Worm (Caenorhabditis elegans) whole organism, L4 larva: ENCODE results near the gene srd-21.

Source experiments
- D1046.2 ChIP-seq: fragments of 200-800 bp; sonication (Bioruptor generic); IDR thresholded peaks from 2 replicates; pipeline ENCODE4 v1.3.6; 2022; ENCODE audit warnings: missing genetic modification characterization, missing compliant biosample characterization
- F26F4.8 ChIP-seq: fragments of 200-800 bp; sonication (Bioruptor generic); conservative IDR thresholded peaks from 2 replicates; pipeline ENCODE4 v1.3.6; 2022; ENCODE audit warnings: missing genetic modification characterization, missing compliant biosample characterization
- F44E2.7 ChIP-seq: fragments of 200-800 bp; sonication (Bioruptor generic); IDR thresholded peaks from 2 replicates; pipeline ENCODE4 v2.1.2; 2022; ENCODE audit warnings: missing genetic modification characterization, missing compliant biosample characterization
- R02D3.7 ChIP-seq: fragments of 150-350 bp; sonication (generic microtip); optimal IDR thresholded peaks from 3 replicates; lab custom pipeline; 2014; ENCODE audit warnings: missing biosample characterization, missing genetic modification characterization
- Y105C5A.15 ChIP-seq: fragments of 200-800 bp; sonication (Bioruptor generic); IDR thresholded peaks from 2 replicates; pipeline ENCODE4 v1.3.6; 2022; ENCODE audit warnings: missing genetic modification characterization, missing compliant biosample characterization
- aly-2 ChIP-seq: sonication (generic microtip); optimal IDR thresholded peaks from 2 replicates; lab custom pipeline; 2018; ENCODE audit warnings: missing biosample characterization, missing genetic modification characterization
- arid-1 ChIP-seq: fragments of 200-800 bp; sonication (Bioruptor generic); conservative IDR thresholded peaks from 2 replicates; pipeline ENCODE4 v1.3.6; 2022; ENCODE audit warnings: missing genetic modification reagents, missing genetic modification characterization, missing compliant biosample characterization
- attf-4 ChIP-seq: sonication (generic microtip); optimal IDR thresholded peaks from 3 replicates; lab custom pipeline; 2017; ENCODE audit warnings: missing biosample characterization, missing genetic modification characterization
- ceh-44 ChIP-seq: fragments of 200-800 bp; sonication (Bioruptor generic); IDR thresholded peaks from 2 replicates; pipeline ENCODE4 v1.3.6; 2022; ENCODE audit warnings: missing genetic modification reagents, missing genetic modification characterization, missing compliant biosample characterization
- ceh-82 ChIP-seq: sonication (generic microtip); optimal IDR thresholded peaks from 2 replicates; lab custom pipeline; 2017; ENCODE audit warnings: missing biosample characterization, missing genetic modification characterization
- ces-1 ChIP-seq: fragments of 150-350 bp; sonication (generic microtip); optimal IDR thresholded peaks from 4 replicates; lab custom pipeline; 2014; ENCODE audit warnings: missing biosample characterization, missing genetic modification reagents, missing genetic modification characterization
- daf-12 ChIP-seq: fragments of 150-350 bp; optimal IDR thresholded peaks from 2 replicates; lab custom pipeline; 2014; ENCODE audit warnings: missing biosample characterization, missing genetic modification reagents, missing genetic modification characterization
- daf-16 ChIP-seq, 3 experiments: sonication (generic microtip); optimal IDR thresholded peaks; 2 replicates each; lab custom pipeline; 2016 to 2017; ENCODE audit warnings: missing genetic modification characterization in 3 of 3, missing genetic modification reagents in 3 of 3, mild to moderate bottlenecking in 2 of 3, missing compliant biosample characterization in 2 of 3, missing biosample characterization in 1 of 3, moderate library complexity in 1 of 3
- daf-19 ChIP-seq: fragments of 200-800 bp; sonication (Bioruptor generic); conservative IDR thresholded peaks from 2 replicates; pipeline ENCODE4 v1.3.6; 2022; ENCODE audit warnings: missing genetic modification characterization, missing compliant biosample characterization
- dmd-6 ChIP-seq: fragments of 200-800 bp; sonication (Bioruptor generic); IDR thresholded peaks from 2 replicates; pipeline ENCODE4 v1.3.6; 2022; ENCODE audit warnings: missing genetic modification reagents, missing genetic modification characterization, missing compliant biosample characterization
- dmd-8 ChIP-seq: fragments of 200-800 bp; sonication (Bioruptor generic); IDR thresholded peaks from 2 replicates; pipeline ENCODE4 v1.3.6; 2022; ENCODE audit warnings: missing genetic modification characterization, missing compliant biosample characterization
- dpl-1 ChIP-seq: fragments of 150-350 bp; optimal IDR thresholded peaks from 2 replicates; lab custom pipeline; 2014; ENCODE audit warnings: missing biosample characterization, missing genetic modification reagents, missing genetic modification characterization
- duxl-1 ChIP-seq: sonication (generic microtip); optimal IDR thresholded peaks from 2 replicates; lab custom pipeline; 2016; ENCODE audit warnings: mild to moderate bottlenecking, missing genetic modification characterization, moderate library complexity, missing compliant biosample characterization; ENCODE audit not compliant: poor library complexity
- dve-1 ChIP-seq: sonication (generic microtip); optimal IDR thresholded peaks from 2 replicates; lab custom pipeline; 2017; ENCODE audit warnings: antibody characterized with exemption, mild to moderate bottlenecking, missing genetic modification characterization, missing compliant biosample characterization; ENCODE audit not compliant: insufficient read depth
- hmg-1.1 ChIP-seq: fragments of 200-800 bp; sonication (Bioruptor generic); IDR thresholded peaks from 2 replicates; pipeline ENCODE4 v1.3.6; 2022; ENCODE audit warnings: missing genetic modification reagents, missing genetic modification characterization, missing compliant biosample characterization
- lim-7 ChIP-seq: fragments of 200-800 bp; sonication (Bioruptor generic); IDR thresholded peaks from 2 replicates; pipeline ENCODE4 v1.3.6; 2022; ENCODE audit warnings: missing genetic modification characterization, missing compliant biosample characterization
- lin-1 ChIP-seq: fragments of 200-800 bp; sonication (Bioruptor generic); IDR thresholded peaks from 2 replicates; pipeline ENCODE4 v1.3.6; 2022; ENCODE audit warnings: missing genetic modification reagents, missing genetic modification characterization, missing compliant biosample characterization
- mdl-1 ChIP-seq, 2 experiments: fragments of 150-350 bp in 1 of 2; sonication (generic microtip) in 1 of 2; optimal IDR thresholded peaks; 2 replicates each; lab custom pipeline; 2014 to 2017; ENCODE audit warnings: missing biosample characterization in 2 of 2, missing genetic modification characterization in 2 of 2
- mdt-29 ChIP-seq: fragments of 200-800 bp; sonication (Bioruptor generic); IDR thresholded peaks from 2 replicates; pipeline ENCODE4 v1.3.6; 2022; ENCODE audit warnings: missing genetic modification reagents, missing genetic modification characterization, missing compliant biosample characterization
- mxl-2 ChIP-seq: fragments of 200-800 bp; sonication (Bioruptor generic); conservative IDR thresholded peaks from 2 replicates; pipeline ENCODE4 v1.3.6; 2022; ENCODE audit warnings: missing genetic modification reagents, missing genetic modification characterization, missing compliant biosample characterization
- nhr-237 ChIP-seq: sonication (generic microtip); optimal IDR thresholded peaks from 2 replicates; lab custom pipeline; 2017; ENCODE audit warnings: missing biosample characterization, missing genetic modification characterization
- nhr-25 ChIP-seq: sonication (generic microtip); optimal IDR thresholded peaks from 2 replicates; lab custom pipeline; 2017; ENCODE audit warnings: missing genetic modification characterization, mild to moderate bottlenecking, missing compliant biosample characterization, antibody characterized with exemption, moderate library complexity, borderline replicate concordance; ENCODE audit not compliant: insufficient read depth
- nhr-41 ChIP-seq: fragments of 200-800 bp; sonication (Bioruptor generic); IDR thresholded peaks from 2 replicates; pipeline ENCODE4 v1.3.6; 2022; ENCODE audit warnings: missing genetic modification reagents, missing genetic modification characterization, missing compliant biosample characterization
- nhr-42 ChIP-seq: fragments of 200-800 bp; sonication (Bioruptor generic); IDR thresholded peaks from 2 replicates; pipeline ENCODE4 v1.3.6; 2022; ENCODE audit warnings: missing genetic modification characterization, missing compliant biosample characterization
- nhr-48 ChIP-seq: sonication (generic microtip); optimal IDR thresholded peaks from 2 replicates; lab custom pipeline; 2016; ENCODE audit warnings: mild to moderate bottlenecking, missing genetic modification characterization, missing compliant biosample characterization
- php-3 ChIP-seq: fragments of 200-800 bp; sonication (Bioruptor generic); IDR thresholded peaks from 2 replicates; pipeline ENCODE4 v1.3.6; 2022; ENCODE audit warnings: missing genetic modification reagents, missing genetic modification characterization, missing compliant biosample characterization
- pqm-1 ChIP-seq: sonication (generic microtip); optimal IDR thresholded peaks from 2 replicates; lab custom pipeline; 2017; ENCODE audit warnings: missing biosample characterization, missing genetic modification characterization
- set-16 ChIP-seq: fragments of 200-800 bp; sonication (Bioruptor generic); IDR thresholded peaks from 2 replicates; pipeline ENCODE4 v1.3.6; 2022; ENCODE audit warnings: missing genetic modification reagents, missing genetic modification characterization, missing compliant biosample characterization
- skn-1 ChIP-seq: fragments of 150-350 bp; optimal IDR thresholded peaks from 2 replicates; lab custom pipeline; 2014; ENCODE audit warnings: missing biosample characterization, missing genetic modification characterization
- unc-39 ChIP-seq: sonication (generic microtip); optimal IDR thresholded peaks from 2 replicates; lab custom pipeline; 2017; ENCODE audit warnings: missing biosample characterization, missing genetic modification characterization
- unc-62 ChIP-seq, 3 experiments: fragments of 150-350 bp in 1 of 3; sonication (generic microtip); optimal IDR thresholded peaks in 2 of 3; peaks in 1 of 3; 1 replicate in 1 of 3; 2 replicates in 2 of 3; lab custom pipeline; 2014 to 2017; ENCODE audit warnings: missing biosample characterization in 3 of 3, missing genetic modification characterization in 3 of 3, missing genetic modification reagents in 3 of 3, missing genotype in 1 of 3
- vab-7 ChIP-seq: fragments of 200-800 bp; sonication (Bioruptor generic); IDR thresholded peaks from 2 replicates; pipeline ENCODE4 v1.3.6; 2022; ENCODE audit warnings: missing genetic modification reagents, missing genetic modification characterization, missing compliant biosample characterization
- zfp-3 ChIP-seq: fragments of 200-800 bp; sonication (Bioruptor generic); conservative IDR thresholded peaks from 2 replicates; pipeline ENCODE4 v1.3.6; 2022; ENCODE audit warnings: missing genetic modification reagents, missing genetic modification characterization, missing compliant biosample characterization
- zip-11 ChIP-seq: fragments of 200-800 bp; sonication (Bioruptor generic); IDR thresholded peaks from 2 replicates; pipeline ENCODE4 v1.3.6; 2022; ENCODE audit warnings: missing genetic modification characterization, missing compliant biosample characterization

srd-21 gene

ce11 chrV:16628991-16629390 lies 709 bp upstream of the srd-21 start, which contains the start of gene W06G6.2:
W06G6.2 (plus strand) TSS chrV:16629291.
- no peak for TF ChIP-seq R02D3.7
- TF ChIP-seq daf-16 (GFP tag; optimal IDR thresholded peaks at IDR 0.05; lab: Kevin White, UChicago), result no peak
- no peak for TF ChIP-seq daf-16 (tag; optimal IDR thresholded peaks at IDR 0.05; lab: Kevin White, UChicago)
- no peak for TF ChIP-seq mdt-29 (GFP tag; lab: Robert Waterston, UW)
- TF ChIP-seq dmd-8, result no peak
- no peak for TF ChIP-seq dpl-1
- no peak for TF ChIP-seq hmg-1.1
- no peak for TF ChIP-seq nhr-42 (GFP tag; lab: Robert Waterston, UW)
- no peak for TF ChIP-seq zip-11 (GFP tag; lab: Robert Waterston, UW)
- TF ChIP-seq ceh-82 (tag; lab: Kevin White, UChicago), result no peak
- no peak for TF ChIP-seq mdl-1 (tag; optimal IDR thresholded peaks at IDR 0.05; lab: Kevin White, UChicago)
- no peak for TF ChIP-seq arid-1 (GFP tag; lab: Robert Waterston, UW)
- TF ChIP-seq D1046.2 (GFP tag; lab: Robert Waterston, UW), result no peak
- TF ChIP-seq set-16, result no peak
- no peak for TF ChIP-seq lin-1 (GFP tag; lab: Robert Waterston, UW)
- TF ChIP-seq, all 104 proteins: peak for 0

ce11 chrV:16635911-16636310 lies 6.2 kb downstream of the srd-21 start, which contains the start of gene mltn-11:
mltn-11 (plus strand) TSS chrV:16636186.
- no peak for TF ChIP-seq pqm-1 (tag; lab: Kevin White, UChicago)
- TF ChIP-seq, all 104 proteins: peak for 0

- TF ChIP-seq nhr-237 (tag; lab: Kevin White, UChicago) (no peak), Y105C5A.15 (no peak), ceh-44 (GFP tag; lab: Robert Waterston, UW) (no peak), mxl-2 (GFP tag; lab: Robert Waterston, UW) (no peak), F26F4.8 (GFP tag; lab: Robert Waterston, UW) (no peak), ces-1 (GFP tag; lab: Kevin White, UChicago) (no peak), vab-7 (GFP tag; lab: Robert Waterston, UW) (no peak), unc-39 (tag; lab: Kevin White, UChicago) (no peak), attf-4 (tag; lab: Kevin White, UChicago) (no peak), zip-11 (GFP tag; lab: Robert Waterston, UW) (no peak), daf-12 (tag; lab: Kevin White, UChicago) (no peak), hmg-1.1 (no peak)
Measured at ce11 chrV:16638204-16638603, 8.5 kb downstream of the srd-21 start, which contains the start of gene srw-76. srw-76 (minus strand) TSS chrV:16638304.

- TF ChIP-seq lim-7 (peak; percentile 74), zfp-3 (0 out of 2 replicates have a peak, but pooled peaks have one; percentile 38), skn-1 (tag; lab: Kevin White, UChicago) (no peak), duxl-1 (tag; lab: Kevin White, UChicago) (peak; percentile 74), dve-1 (tag; lab: Kevin White, UChicago) (no peak), dmd-6 (peak; percentile 43; the same call in 1 of the 2 replicates), nhr-41 (GFP tag; lab: Robert Waterston, UW) (0 out of 2 replicates have a peak, but pooled peaks have one; percentile 10), dmd-8 (peak; percentile 81; the same call in 1 of the 2 replicates), nhr-25 (tag; lab: Kevin White, UChicago) (no peak), nhr-48 (tag; lab: Kevin White, UChicago) (no peak), lin-1 (GFP tag; lab: Robert Waterston, UW) (0 out of 2 replicates have a peak, but pooled peaks have one; percentile 12), arid-1 (GFP tag; lab: Robert Waterston, UW) (0 out of 2 replicates have a peak, but pooled peaks have one; percentile 21), aly-2 (tag; lab: Kevin White, UChicago) (no peak), daf-16 (GFP tag; optimal IDR thresholded peaks at IDR 0.05; lab: Kevin White, UChicago) (no peak), daf-16 (tag; optimal IDR thresholded peaks at IDR 0.05; lab: Kevin White, UChicago) (peak; percentile 42), F44E2.7 (0 out of 2 replicates have a peak, but pooled peaks have one; percentile 48), unc-62 (GFP tag; optimal IDR thresholded peaks at IDR 0.05 in 1 of 2; lab: Kevin White, UChicago) (no peak), unc-62 (tag; optimal IDR thresholded peaks at IDR 0.05; lab: Kevin White, UChicago) (no peak), php-3 (peak; percentile 30; the same call in 1 of the 2 replicates), daf-19 (GFP tag; lab: Robert Waterston, UW) (peak; percentile 69)
Measured at ce11 chrV:16640366-16640765, 10.7 kb downstream of the srd-21 start.
